Fruit fly (Drosophila melanogaster) whole organism, embryonic: ENCODE results near the gene HINT1.

Experiments
- Abd-B ChIP-seq: fragments of 200-800 bp; sonication (Bioruptor generic); optimal IDR thresholded peaks from 2 replicates; lab custom pipeline; 2018; ENCODE audit warnings: missing biosample characterization, mild to moderate bottlenecking, missing genetic modification characterization, moderate library complexity
- Aef1 ChIP-seq: fragments of 200-800 bp; sonication (Bioruptor generic); IDR thresholded peaks from 3 replicates; pipeline ENCODE4 v1.3.6; 2022; ENCODE audit warnings: missing biosample characterization, missing genetic modification characterization
- Asciz ChIP-seq: fragments of 200-800 bp; sonication (Bioruptor generic); optimal IDR thresholded peaks from 2 replicates; lab custom pipeline; 2017; ENCODE audit warnings: missing biosample characterization, mild to moderate bottlenecking, missing genetic modification characterization, missing genetic modification reagents
- CG10267 ChIP-seq: fragments of 200-800 bp; sonication (Bioruptor generic); optimal IDR thresholded peaks from 2 replicates; lab custom pipeline; 2018; ENCODE audit warnings: missing biosample characterization, mild to moderate bottlenecking, missing genetic modification characterization, moderate library complexity
- CG10462 ChIP-seq: fragments of 200-800 bp; sonication (Bioruptor generic); optimal IDR thresholded peaks from 2 replicates; lab custom pipeline; 2016; ENCODE audit warnings: missing biosample characterization, missing genetic modification characterization
- CG11093 ChIP-seq: fragments of 200-800 bp; sonication (Bioruptor generic); IDR thresholded peaks from 3 replicates; pipeline ENCODE4 v1.3.6; 2022; ENCODE audit warnings: missing biosample characterization, missing genetic modification characterization
- CG14860 ChIP-seq: fragments of 200-800 bp; sonication (Bioruptor generic); IDR thresholded peaks from 3 replicates; pipeline ENCODE4 v1.3.6; 2022; ENCODE audit warnings: missing biosample characterization, missing genetic modification characterization; ENCODE audit not compliant: partially characterized antibody
- CG14965 ChIP-seq: fragments of 200-800 bp; sonication (Bioruptor generic); optimal IDR thresholded peaks from 2 replicates; lab custom pipeline; 2016; ENCODE audit warnings: missing biosample characterization, missing genetic modification characterization, borderline replicate concordance
- CG17568 ChIP-seq: fragments of 200-800 bp; sonication (Bioruptor generic); optimal IDR thresholded peaks from 2 replicates; lab custom pipeline; 2018; ENCODE audit warnings: missing biosample characterization, mild to moderate bottlenecking, missing genetic modification characterization, moderate library complexity
- CG18262 ChIP-seq: fragments of 200-800 bp; optimal IDR thresholded peaks from 3 replicates; lab custom pipeline; 2019; ENCODE audit warnings: missing biosample characterization, mild to moderate bottlenecking, missing genetic modification characterization, moderate library complexity
- CG2199 ChIP-seq: fragments of 200-800 bp; sonication (Bioruptor generic); IDR thresholded peaks from 3 replicates; pipeline ENCODE4 v1.3.6; 2022; ENCODE audit warnings: missing biosample characterization, missing genetic modification characterization
- CG2202 ChIP-seq: fragments of 200-800 bp; sonication (Bioruptor generic); optimal IDR thresholded peaks from 2 replicates; lab custom pipeline; 2018; ENCODE audit warnings: missing biosample characterization, mild to moderate bottlenecking, missing genetic modification characterization
- CG31388 ChIP-seq: fragments of 200-800 bp; sonication (Bioruptor generic); optimal IDR thresholded peaks from 2 replicates; lab custom pipeline; 2016; ENCODE audit warnings: missing biosample characterization, missing genetic modification characterization
- CG3407 ChIP-seq: fragments of 200-800 bp; sonication (Bioruptor generic); optimal IDR thresholded peaks from 2 replicates; lab custom pipeline; 2018; ENCODE audit warnings: missing biosample characterization, mild to moderate bottlenecking, missing genetic modification characterization
- CG34422 ChIP-seq: fragments of 200-800 bp; sonication (Bioruptor generic); IDR thresholded peaks from 3 replicates; pipeline ENCODE4 v1.3.6; 2022; ENCODE audit warnings: missing biosample characterization, missing genetic modification characterization
- CG4730 ChIP-seq: fragments of 200-800 bp; sonication (Bioruptor generic); IDR thresholded peaks from 2 replicates; pipeline ENCODE4 v1.3.6; 2022; ENCODE audit warnings: missing biosample characterization, missing genetic modification characterization
- CG4854 ChIP-seq: fragments of 200-800 bp; sonication (Bioruptor generic); optimal IDR thresholded peaks from 2 replicates; lab custom pipeline; 2016; ENCODE audit warnings: missing biosample characterization, missing genetic modification characterization, inconsistent platforms
- CG6272 ChIP-seq: fragments of 200-800 bp; sonication (Bioruptor generic); IDR thresholded peaks from 2 replicates; pipeline ENCODE4 v1.3.6; 2022; ENCODE audit warnings: missing biosample characterization, missing genetic modification characterization
- CG6854 ChIP-seq: fragments of 200-800 bp; sonication (Bioruptor generic); optimal IDR thresholded peaks from 3 replicates; lab custom pipeline; 2017; ENCODE audit warnings: missing biosample characterization, mild to moderate bottlenecking, missing genetic modification characterization
- CG7987 ChIP-seq: fragments of 200-800 bp; sonication (Bioruptor generic); optimal IDR thresholded peaks from 2 replicates; lab custom pipeline; 2018; ENCODE audit warnings: missing biosample characterization, mild to moderate bottlenecking, missing genetic modification characterization, moderate library complexity
- CG9817 ChIP-seq: fragments of 200-800 bp; sonication (Bioruptor generic); optimal IDR thresholded peaks from 2 replicates; lab custom pipeline; 2018; ENCODE audit warnings: missing biosample characterization, mild to moderate bottlenecking, missing genetic modification characterization, moderate library complexity
- Dad ChIP-seq: fragments of 200-800 bp; sonication (Bioruptor generic); optimal IDR thresholded peaks from 3 replicates; lab custom pipeline; 2016; ENCODE audit warnings: missing biosample characterization, missing genetic modification characterization
- HHEX ChIP-seq: fragments of 200-800 bp; sonication (Bioruptor generic); optimal IDR thresholded peaks from 3 replicates; lab custom pipeline; 2017; ENCODE audit warnings: missing biosample characterization, mild to moderate bottlenecking, missing genetic modification characterization, missing genetic modification reagents
- HmgZ ChIP-seq: fragments of 200-800 bp; sonication (Bioruptor generic); optimal IDR thresholded peaks from 2 replicates; lab custom pipeline; 2018; ENCODE audit warnings: missing biosample characterization, mild to moderate bottlenecking, missing genetic modification characterization
- Hr78 ChIP-seq, 2 experiments: fragments of 200-800 bp in 1 of 2; fragments of >200 bp in 1 of 2; sonication (Bioruptor generic) in 1 of 2; optimal IDR thresholded peaks; 2 replicates each; lab custom pipeline; 2017 to 2019; ENCODE audit warnings: missing biosample characterization in 2 of 2, missing genetic modification characterization in 2 of 2, mild to moderate bottlenecking in 1 of 2, moderate library complexity in 1 of 2
- Kr ChIP-seq: fragments of 200-800 bp; sonication (Bioruptor generic); optimal IDR thresholded peaks from 2 replicates; lab custom pipeline; 2017; ENCODE audit warnings: missing biosample characterization, mild to moderate bottlenecking, missing genetic modification characterization
- Stat92E ChIP-seq, 3 experiments: fragments of >200 bp in 2 of 3; fragments of 200-800 bp in 1 of 3; sonication (Bioruptor generic) in 1 of 3; optimal IDR thresholded peaks; 2 replicates each; lab custom pipeline; 2017 to 2019; ENCODE audit warnings: missing biosample characterization in 3 of 3, missing genetic modification characterization in 3 of 3, mild to moderate bottlenecking in 1 of 3, moderate library complexity in 1 of 3
- abd-A ChIP-seq: fragments of 200-800 bp; sonication (Bioruptor generic); optimal IDR thresholded peaks from 3 replicates; lab custom pipeline; 2019; ENCODE audit warnings: missing biosample characterization, mild to moderate bottlenecking, missing genetic modification characterization, moderate library complexity
- ash1 ChIP-seq: fragments of 200-800 bp; sonication (Bioruptor generic); optimal IDR thresholded peaks from 2 replicates; lab custom pipeline; 2018; ENCODE audit warnings: missing biosample characterization, mild to moderate bottlenecking, missing genetic modification characterization
- bbx ChIP-seq: fragments of 200-800 bp; sonication (Bioruptor generic); IDR thresholded peaks from 2 replicates; pipeline ENCODE4 v1.3.6; 2022; ENCODE audit warnings: missing biosample characterization, missing genetic modification characterization; ENCODE audit not compliant: partially characterized antibody
- br ChIP-seq: fragments of >200 bp; optimal IDR thresholded peaks from 2 replicates; lab custom pipeline; 2017
- cato ChIP-seq: fragments of 200-800 bp; sonication (Bioruptor generic); optimal IDR thresholded peaks from 2 replicates; lab custom pipeline; 2016; ENCODE audit warnings: missing biosample characterization, missing genetic modification characterization, borderline replicate concordance
- en ChIP-seq: fragments of 200-800 bp; sonication (Bioruptor generic); optimal IDR thresholded peaks from 2 replicates; lab custom pipeline; 2016; ENCODE audit warnings: missing biosample characterization, missing genetic modification characterization
- fd64A ChIP-seq: fragments of 200-800 bp; sonication (Bioruptor generic); optimal IDR thresholded peaks from 3 replicates; lab custom pipeline; 2018; ENCODE audit warnings: missing biosample characterization, mild to moderate bottlenecking, missing genetic modification characterization
- fd96Cb ChIP-seq: fragments of 200-800 bp; sonication (Bioruptor generic); optimal IDR thresholded peaks from 2 replicates; lab custom pipeline; 2018; ENCODE audit warnings: missing biosample characterization, mild to moderate bottlenecking, missing genetic modification characterization, moderate library complexity
- gcm ChIP-seq: fragments of 200-800 bp; sonication (Bioruptor generic); optimal IDR thresholded peaks from 2 replicates; lab custom pipeline; 2019; ENCODE audit warnings: missing biosample characterization, mild to moderate bottlenecking, missing genetic modification characterization, moderate library complexity
- gsb-n ChIP-seq: fragments of 200-800 bp; sonication (Bioruptor generic); optimal IDR thresholded peaks from 3 replicates; lab custom pipeline; 2018; ENCODE audit warnings: missing biosample characterization, mild to moderate bottlenecking, missing genetic modification characterization
- ham ChIP-seq: fragments of 200-800 bp; sonication (Bioruptor generic); IDR thresholded peaks from 2 replicates; pipeline ENCODE4 v1.3.6; 2022; ENCODE audit warnings: missing biosample characterization, missing genetic modification characterization
- inv ChIP-seq: fragments of 200-800 bp; sonication (Bioruptor generic); IDR thresholded peaks from 2 replicates; pipeline ENCODE4 v1.3.6; 2022; ENCODE audit warnings: missing biosample characterization, missing genetic modification characterization; ENCODE audit not compliant: partially characterized antibody
- lola ChIP-seq, 3 experiments: fragments of >200 bp in 2 of 3; fragments of 200-800 bp in 1 of 3; sonication (Bioruptor generic) in 1 of 3; optimal IDR thresholded peaks; 2 replicates each; lab custom pipeline; 2017 to 2019; ENCODE audit warnings: missing biosample characterization in 3 of 3, missing genetic modification characterization in 3 of 3, mild to moderate bottlenecking in 1 of 3, moderate library complexity in 1 of 3
- mam ChIP-seq: fragments of 200-800 bp; sonication (Bioruptor generic); optimal IDR thresholded peaks from 3 replicates; lab custom pipeline; 2016; ENCODE audit warnings: missing biosample characterization, missing genetic modification characterization
- onecut ChIP-seq: fragments of 200-800 bp; sonication (Bioruptor generic); IDR thresholded peaks from 2 replicates; pipeline ENCODE4 v1.3.6; 2022; ENCODE audit warnings: missing biosample characterization, missing genetic modification characterization
- peb ChIP-seq: fragments of 200-800 bp; sonication (Bioruptor generic); IDR thresholded peaks from 2 replicates; pipeline ENCODE4 v1.3.6; 2022; ENCODE audit warnings: missing biosample characterization, missing genetic modification characterization
- sens ChIP-seq: fragments of 200-800 bp; sonication (Bioruptor generic); peaks from one replicate; lab custom pipeline; 2016; ENCODE audit warnings: missing biosample characterization, missing genetic modification characterization
- sob ChIP-seq: fragments of 200-800 bp; sonication (Bioruptor generic); IDR thresholded peaks from 2 replicates; pipeline ENCODE4 v1.3.6; 2022; ENCODE audit warnings: missing biosample characterization, missing genetic modification characterization
- trem ChIP-seq: fragments of 200-800 bp; optimal IDR thresholded peaks from 3 replicates; lab custom pipeline; 2019; ENCODE audit warnings: missing biosample characterization, mild to moderate bottlenecking, missing genetic modification characterization, moderate library complexity
- tx ChIP-seq: fragments of 200-800 bp; sonication (Bioruptor generic); optimal IDR thresholded peaks from 2 replicates; lab custom pipeline; 2016; ENCODE audit warnings: missing biosample characterization, missing genetic modification characterization
- vfl ChIP-seq: fragments of 200-800 bp; sonication (Bioruptor generic); optimal IDR thresholded peaks from 2 replicates; lab custom pipeline; 2016; ENCODE audit warnings: missing biosample characterization, missing genetic modification characterization

Gene HINT1

DNA sequence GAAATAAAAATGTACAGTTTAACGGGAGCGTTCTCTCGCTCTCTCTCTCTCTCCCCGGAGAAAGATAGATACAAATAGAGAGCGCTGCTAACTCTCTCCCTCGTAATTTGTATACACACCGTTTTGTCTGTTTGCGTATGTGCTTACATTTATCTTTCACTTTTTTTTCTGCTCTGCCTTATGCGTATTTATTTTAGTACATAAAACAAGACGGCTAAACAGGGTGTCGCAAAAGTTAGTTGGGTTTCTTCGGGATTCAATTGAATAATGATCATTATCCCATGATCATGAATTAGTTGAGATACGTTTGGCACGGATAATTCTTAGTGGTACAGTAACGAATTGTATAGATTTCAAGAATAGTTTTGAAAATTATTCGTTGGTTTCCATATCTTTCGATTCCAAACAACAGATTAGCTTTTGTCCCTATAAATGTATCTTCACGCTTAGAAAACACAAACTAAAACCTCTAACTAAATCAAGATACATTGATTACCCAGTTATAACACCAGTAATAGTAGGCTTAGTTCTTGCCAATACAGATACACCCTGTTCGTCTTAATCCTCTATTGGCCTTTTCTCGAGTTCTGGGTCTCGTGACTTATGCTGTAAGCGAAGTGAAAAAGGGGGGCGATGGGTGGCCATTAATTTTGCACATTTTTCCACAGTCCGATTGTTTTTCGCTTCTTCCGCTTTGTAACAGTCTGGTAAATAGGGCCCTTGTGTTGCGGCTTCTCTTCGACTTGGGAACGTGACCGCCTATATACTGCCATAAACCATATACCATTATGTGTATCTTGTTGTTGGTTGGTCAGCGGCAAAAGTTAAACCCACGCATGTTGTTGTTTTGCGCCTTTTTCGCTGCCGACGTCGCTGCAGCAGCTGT is 15.3 kb upstream of the HINT1 start (continued):
- peak; percentile 94 for TF ChIP-seq sens (GFP tag; lab: Kevin White, UChicago)
- TF ChIP-seq CG11093, result no peak
- no peak for TF ChIP-seq CG2199 (GFP tag; lab: Robert Waterston, UW)
- peak; percentile 73 for TF ChIP-seq Dad (GFP tag; lab: Kevin White, UChicago)
- TF ChIP-seq ash1, result no peak
- no peak for TF ChIP-seq bbx (GFP tag; lab: Robert Waterston, UW)
- TF ChIP-seq mam, result peak; percentile 79
- peak; percentile 88 for TF ChIP-seq fd64A (GFP tag; lab: Kevin White, UChicago)
- TF ChIP-seq CG9817 (tag; lab: Kevin White, UChicago), result peak; percentile 79
- peak; percentile 61; the same call in 1 of the 2 replicates for TF ChIP-seq onecut (GFP tag; lab: Robert Waterston, UW)
- peak; percentile 74 for TF ChIP-seq tx (GFP tag; lab: Kevin White, UChicago)
- peak; percentile 59 for TF ChIP-seq CG10462 (GFP tag; lab: Kevin White, UChicago)
- TF ChIP-seq CG34422 (GFP tag; lab: Robert Waterston, UW), result no peak
- no peak for TF ChIP-seq br (lab: Kevin White, UChicago)
- peak; percentile 80 for TF ChIP-seq en (GFP tag; lab: Kevin White, UChicago)
- TF ChIP-seq CG18262 (tag; lab: Kevin White, UChicago), result peak; percentile 89
- peak; percentile 67 for TF ChIP-seq trem
- TF ChIP-seq Hr78 (GFP tag; optimal IDR thresholded peaks at IDR 0.05; lab: Kevin White, UChicago), result peak in 1 of 2 experiments; percentile 44
- TF ChIP-seq sob, result no peak
- no peak for TF ChIP-seq Kr (GFP tag; lab: Kevin White, UChicago)
- peak in 1 of 3 experiments; percentile 77 for TF ChIP-seq lola (GFP tag; optimal IDR thresholded peaks at IDR 0.05; lab: Kevin White, UChicago)
- TF ChIP-seq CG14965, result peak; percentile 59
- no peak for TF ChIP-seq ham (GFP tag; lab: Robert Waterston, UW)
- TF ChIP-seq abd-A (tag; lab: Kevin White, UChicago), result peak; percentile 82
- peak; percentile 69 for TF ChIP-seq HmgZ
- peak; percentile 85 for TF ChIP-seq CG17568
- TF ChIP-seq CG14860 (GFP tag; lab: Robert Waterston, UW), result no peak
- peak; percentile 57 for TF ChIP-seq Abd-B (GFP tag; lab: Kevin White, UChicago)
- peak; percentile 71 for TF ChIP-seq CG10267
- TF ChIP-seq fd96Cb (tag; lab: Kevin White, UChicago), result peak; percentile 61
- TF ChIP-seq CG4854 (GFP tag; lab: Kevin White, UChicago), result peak; percentile 50
- TF ChIP-seq Aef1, result no peak
- TF ChIP-seq cato, result peak; percentile 75
- TF ChIP-seq CG2202, result peak; percentile 72
- TF ChIP-seq HHEX (GFP tag; lab: Kevin White, UChicago), result peak; percentile 88
- TF ChIP-seq inv, result no peak
- no peak for TF ChIP-seq CG31388 (GFP tag; lab: Kevin White, UChicago)
- peak; percentile 50 for TF ChIP-seq gsb-n (tag; lab: Kevin White, UChicago)
- peak; percentile 76 for TF ChIP-seq Asciz (GFP tag; lab: Kevin White, UChicago)
- TF ChIP-seq CG6272, result no peak
- peak; percentile 84 for TF ChIP-seq CG3407 (GFP tag; lab: Kevin White, UChicago)
- TF ChIP-seq gcm (GFP tag; lab: Kevin White, UChicago), result peak; percentile 75
- TF ChIP-seq vfl (GFP tag; lab: Kevin White, UChicago), result peak; percentile 38
- no peak for TF ChIP-seq CG4730 (GFP tag; lab: Robert Waterston, UW)
- peak; percentile 75 for TF ChIP-seq CG7987 (GFP tag; lab: Kevin White, UChicago)
- peak; percentile 72 for TF ChIP-seq CG6854 (GFP tag; lab: Kevin White, UChicago)
- TF ChIP-seq peb (GFP tag; lab: Robert Waterston, UW), result no peak
- TF ChIP-seq Stat92E (GFP tag; optimal IDR thresholded peaks at IDR 0.05; lab: Kevin White, UChicago), result no peak
